Worm (Caenorhabditis elegans) whole organism, L2 larva: ENCODE data around the gene anat-1.

Experiments used
- C34F6.9 ChIP-seq: fragments of 150-350 bp; optimal IDR thresholded peaks from 2 replicates; lab custom pipeline; 2014; ENCODE audit warnings: missing biosample characterization, missing genetic modification characterization
- F13H6.1 ChIP-seq: sonication (generic microtip); optimal IDR thresholded peaks from 2 replicates; lab custom pipeline; 2016; ENCODE audit warnings: missing genetic modification characterization, missing compliant biosample characterization
- R02D3.7 ChIP-seq: fragments of 150-350 bp; optimal IDR thresholded peaks from 2 replicates; lab custom pipeline; 2014; ENCODE audit warnings: missing biosample characterization, missing genetic modification characterization
- Y55F3AM.14 ChIP-seq: fragments of 200-800 bp; sonication (Bioruptor generic); optimal IDR thresholded peaks from 2 replicates; lab custom pipeline; 2018; ENCODE audit warnings: mild to moderate bottlenecking, missing genetic modification characterization, missing compliant biosample characterization
- ZK546.5 ChIP-seq: sonication (generic microtip); optimal IDR thresholded peaks from 2 replicates; lab custom pipeline; 2017; ENCODE audit warnings: missing biosample characterization, missing genetic modification characterization
- aly-2 ChIP-seq: fragments of 150-350 bp; optimal IDR thresholded peaks from 2 replicates; lab custom pipeline; 2014; ENCODE audit warnings: missing biosample characterization, missing genetic modification characterization
- ama-1 ChIP-seq: fragments of 150-350 bp; optimal IDR thresholded peaks from 2 replicates; lab custom pipeline; 2018; ENCODE audit warnings: inconsistent platforms
- blmp-1 ChIP-seq: sonication (generic microtip); optimal IDR thresholded peaks from 2 replicates; lab custom pipeline; 2017; ENCODE audit warnings: missing genetic modification characterization, mild to moderate bottlenecking, missing compliant biosample characterization, antibody characterized with exemption, moderate library complexity; ENCODE audit not compliant: insufficient read depth
- ceh-16 ChIP-seq: fragments of 150-350 bp; optimal IDR thresholded peaks from 2 replicates; lab custom pipeline; 2014; ENCODE audit warnings: missing biosample characterization, missing genetic modification characterization
- ceh-82 ChIP-seq: fragments of 150-350 bp; optimal IDR thresholded peaks from 2 replicates; lab custom pipeline; 2014; ENCODE audit warnings: missing biosample characterization, missing genetic modification characterization
- crh-2 ChIP-seq: sonication (generic microtip); optimal IDR thresholded peaks from 2 replicates; lab custom pipeline; 2017; ENCODE audit warnings: missing biosample characterization, missing genetic modification characterization
- egl-27 ChIP-seq: sonication (generic microtip); optimal IDR thresholded peaks from 3 replicates; lab custom pipeline; 2017; ENCODE audit warnings: missing biosample characterization, missing genetic modification reagents, missing genetic modification characterization
- elt-1 ChIP-seq: fragments of 150-350 bp; optimal IDR thresholded peaks from 2 replicates; lab custom pipeline; 2014; ENCODE audit warnings: missing biosample characterization, missing genetic modification characterization
- elt-3 ChIP-seq: sonication (generic microtip); optimal IDR thresholded peaks from 2 replicates; lab custom pipeline; 2017; ENCODE audit warnings: missing biosample characterization, missing genetic modification characterization
- fos-1 ChIP-seq: fragments of 150-350 bp; optimal IDR thresholded peaks from 2 replicates; lab custom pipeline; 2014; ENCODE audit warnings: missing biosample characterization, missing genetic modification characterization
- gmeb-1 ChIP-seq: fragments of 150-350 bp; optimal IDR thresholded peaks from 2 replicates; lab custom pipeline; 2014; ENCODE audit warnings: missing biosample characterization, missing genetic modification characterization
- lin-11 ChIP-seq: fragments of 150-350 bp; sonication (generic microtip); optimal IDR thresholded peaks from 2 replicates; lab custom pipeline; 2014; ENCODE audit warnings: missing biosample characterization, missing genetic modification characterization, inconsistent platforms, mixed read lengths
- lin-13 ChIP-seq: fragments of 150-350 bp; optimal IDR thresholded peaks from 2 replicates; lab custom pipeline; 2014; ENCODE audit warnings: missing biosample characterization, missing genetic modification reagents, missing genetic modification characterization
- lin-39 ChIP-seq: fragments of 150-350 bp; optimal IDR thresholded peaks from 2 replicates; lab custom pipeline; 2014; ENCODE audit warnings: missing biosample characterization, missing genetic modification reagents, missing genetic modification characterization
- lsy-2 ChIP-seq, 2 experiments: fragments of 150-350 bp in 1 of 2; sonication (generic microtip) in 1 of 2; optimal IDR thresholded peaks; 2 replicates each; lab custom pipeline; 2014 to 2017; ENCODE audit warnings: missing biosample characterization in 2 of 2, missing genetic modification characterization in 2 of 2
- mab-5 ChIP-seq: fragments of 150-350 bp; optimal IDR thresholded peaks from 2 replicates; lab custom pipeline; 2014; ENCODE audit warnings: missing biosample characterization, missing genetic modification characterization
- mbf-1 ChIP-seq: sonication (generic microtip); optimal IDR thresholded peaks from 2 replicates; lab custom pipeline; 2017; ENCODE audit warnings: missing biosample characterization, missing genetic modification characterization
- mdl-1 ChIP-seq, 2 experiments: fragments of 150-350 bp in 1 of 2; sonication (generic microtip) in 1 of 2; optimal IDR thresholded peaks; 2 replicates each; lab custom pipeline; 2017; ENCODE audit warnings: missing biosample characterization in 2 of 2, missing genetic modification characterization in 2 of 2
- nhr-10 ChIP-seq: sonication (generic microtip); optimal IDR thresholded peaks from 2 replicates; lab custom pipeline; 2017; ENCODE audit warnings: missing biosample characterization, missing genetic modification characterization
- nhr-11 ChIP-seq: fragments of 150-350 bp; optimal IDR thresholded peaks from 2 replicates; lab custom pipeline; 2014; ENCODE audit warnings: missing biosample characterization, missing genetic modification characterization
- nhr-129 ChIP-seq: fragments of 150-350 bp; optimal IDR thresholded peaks from 2 replicates; lab custom pipeline; 2014; ENCODE audit warnings: missing biosample characterization, missing genetic modification characterization
- nhr-21 ChIP-seq: fragments of 150-350 bp; optimal IDR thresholded peaks from 2 replicates; lab custom pipeline; 2014; ENCODE audit warnings: missing biosample characterization, missing genetic modification characterization
- nhr-23 ChIP-seq: fragments of 150-350 bp; optimal IDR thresholded peaks from 2 replicates; lab custom pipeline; 2014; ENCODE audit warnings: missing biosample characterization, missing genetic modification reagents, missing genetic modification characterization
- nhr-237 ChIP-seq: fragments of 150-350 bp; optimal IDR thresholded peaks from 2 replicates; lab custom pipeline; 2014; ENCODE audit warnings: missing biosample characterization, missing genetic modification characterization
- nhr-25 ChIP-seq: fragments of 150-350 bp; sonication (generic microtip); optimal IDR thresholded peaks from 3 replicates; lab custom pipeline; 2014; ENCODE audit warnings: missing biosample characterization, missing genetic modification characterization
- nhr-6 ChIP-seq: fragments of 150-350 bp; optimal IDR thresholded peaks from 2 replicates; lab custom pipeline; 2014; ENCODE audit warnings: missing biosample characterization, missing genetic modification characterization
- nhr-77 ChIP-seq: fragments of 150-350 bp; optimal IDR thresholded peaks from 2 replicates; lab custom pipeline; 2014; ENCODE audit warnings: missing biosample characterization, missing genetic modification characterization
- peb-1 ChIP-seq: fragments of 150-350 bp; optimal IDR thresholded peaks from 2 replicates; lab custom pipeline; 2014; ENCODE audit warnings: missing biosample characterization, missing genetic modification characterization
- sem-4 ChIP-seq: fragments of 150-350 bp; optimal IDR thresholded peaks from 2 replicates; lab custom pipeline; 2014; ENCODE audit warnings: missing biosample characterization, missing genetic modification reagents, missing genetic modification characterization
- skn-1 ChIP-seq: sonication (generic microtip); optimal IDR thresholded peaks from 2 replicates; lab custom pipeline; 2017; ENCODE audit warnings: missing biosample characterization, missing genetic modification characterization
- sma-3 ChIP-seq: sonication (generic microtip); optimal IDR thresholded peaks from 2 replicates; lab custom pipeline; 2016; ENCODE audit warnings: missing genetic modification reagents, missing genetic modification characterization, missing compliant biosample characterization
- sma-9 ChIP-seq, 2 experiments: fragments of 150-350 bp in 1 of 2; sonication (generic microtip) in 1 of 2; optimal IDR thresholded peaks; 2 replicates each; lab custom pipeline; 2014 to 2016; ENCODE audit warnings: missing genetic modification characterization in 2 of 2, mild to moderate bottlenecking in 1 of 2, missing biosample characterization in 1 of 2, missing compliant biosample characterization in 1 of 2, missing genetic modification reagents in 1 of 2, moderate library complexity in 1 of 2
- snpc-4 ChIP-seq: fragments of 150-350 bp; optimal IDR thresholded peaks from 2 replicates; lab custom pipeline; 2014; ENCODE audit warnings: missing biosample characterization, missing genetic modification characterization
- unc-39 ChIP-seq: fragments of 150-350 bp; optimal IDR thresholded peaks from 2 replicates; lab custom pipeline; 2014; ENCODE audit warnings: missing biosample characterization, missing genetic modification characterization
- unc-55 ChIP-seq: fragments of 150-350 bp; sonication (generic microtip); optimal IDR thresholded peaks from 3 replicates; lab custom pipeline; 2014; ENCODE audit warnings: missing biosample characterization, missing genetic modification reagents, missing genetic modification characterization
- unc-62 ChIP-seq: fragments of 150-350 bp; optimal IDR thresholded peaks from 2 replicates; lab custom pipeline; 2014; ENCODE audit warnings: missing biosample characterization, missing genetic modification reagents, missing genetic modification characterization
- zag-1 ChIP-seq: fragments of 150-350 bp; optimal IDR thresholded peaks from 2 replicates; lab custom pipeline; 2014; ENCODE audit warnings: missing biosample characterization, missing genetic modification characterization
- ztf-1 ChIP-seq: fragments of 200-800 bp; sonication (Bioruptor generic); conservative IDR thresholded peaks from 2 replicates; pipeline ENCODE4 v1.3.6; 2022; ENCODE audit warnings: missing genetic modification characterization, missing compliant biosample characterization
- ztf-11 ChIP-seq: sonication (generic microtip); optimal IDR thresholded peaks from 2 replicates; lab custom pipeline; 2017; ENCODE audit warnings: missing biosample characterization, missing genetic modification characterization
- ztf-4 ChIP-seq: fragments of 150-350 bp; optimal IDR thresholded peaks from 2 replicates; lab custom pipeline; 2014; ENCODE audit warnings: missing biosample characterization, missing genetic modification characterization

The anat-1 gene

DNA sequence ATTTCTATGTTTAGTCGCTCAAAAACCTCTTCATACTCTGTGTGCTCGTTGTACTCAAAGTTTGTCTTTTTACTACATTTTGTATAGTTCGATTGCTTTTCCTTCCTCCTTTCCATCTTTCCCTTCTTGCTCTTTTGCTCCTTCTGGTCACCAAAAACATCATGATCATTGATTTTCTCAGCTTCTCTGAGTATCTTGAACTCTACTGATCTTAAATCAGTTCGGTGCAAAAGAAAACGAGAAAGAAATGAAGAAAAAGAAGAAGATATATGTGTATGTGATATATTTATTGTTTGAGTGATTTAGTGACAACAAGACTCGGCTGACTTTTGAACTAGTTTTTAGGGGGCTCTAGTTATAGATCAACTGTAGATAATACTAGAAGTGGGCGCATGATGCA is 20.5 kb upstream of the anat-1 start:
- TF ChIP-seq snpc-4 (tag; lab: Kevin White, UChicago) (no peak), F13H6.1 (peak; percentile 37), elt-1 (tag; lab: Kevin White, UChicago) (no peak), fos-1 (tag; lab: Kevin White, UChicago) (no peak), C34F6.9 (peak; percentile 19), elt-3 (tag; lab: Kevin White, UChicago) (no peak), lin-11 (tag; lab: Kevin White, UChicago) (no peak), unc-62 (no peak), lsy-2 (tag; optimal IDR thresholded peaks at IDR 0.05; lab: Kevin White, UChicago) (peak in 1 of 2 experiments; percentile 18), sma-9 (GFP tag; optimal IDR thresholded peaks at IDR 0.05; lab: Kevin White, UChicago) (peak; percentile 76), sma-9 (tag; optimal IDR thresholded peaks at IDR 0.05; lab: Kevin White, UChicago) (no peak)

DNA sequence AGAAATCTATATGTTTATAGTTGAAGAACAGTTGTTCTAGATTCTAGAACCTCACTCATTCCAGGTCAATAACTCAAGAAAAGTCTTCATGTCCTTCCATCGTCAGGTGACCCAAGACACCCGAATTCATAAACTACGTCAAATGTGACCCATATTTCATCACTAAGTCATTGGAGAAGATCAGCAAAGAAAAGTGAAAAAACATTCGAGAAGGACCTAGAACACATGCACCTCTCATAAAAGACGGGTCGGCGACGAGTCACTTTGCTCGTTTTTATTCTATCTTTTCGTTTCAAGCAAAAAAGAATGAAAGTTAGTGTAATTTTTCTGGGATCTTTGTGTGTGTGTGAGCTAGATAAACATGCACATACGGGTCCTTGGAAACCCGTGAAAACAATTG is 19.4 kb upstream of the anat-1 start:
- TF ChIP-seq skn-1 (tag; lab: Kevin White, UChicago) (no peak), nhr-77 (tag; lab: Kevin White, UChicago) (no peak), C34F6.9 (peak; percentile 41), lsy-2 (tag; optimal IDR thresholded peaks at IDR 0.05; lab: Kevin White, UChicago) (peak in 1 of 2 experiments; percentile 63), mab-5 (tag; lab: Kevin White, UChicago) (peak; percentile 66), crh-2 (tag; lab: Kevin White, UChicago) (peak; percentile 25), ztf-4 (tag; lab: Kevin White, UChicago) (peak; percentile 68), F13H6.1 (peak; percentile 74), peb-1 (tag; lab: Kevin White, UChicago) (no peak), sem-4 (tag; lab: Kevin White, UChicago) (peak; percentile 57), nhr-6 (peak; percentile 57), nhr-129 (tag; lab: Kevin White, UChicago) (peak; percentile 74), blmp-1 (tag; lab: Kevin White, UChicago) (no peak), sma-9 (GFP tag; optimal IDR thresholded peaks at IDR 0.05; lab: Kevin White, UChicago) (peak; percentile 81), sma-9 (tag; optimal IDR thresholded peaks at IDR 0.05; lab: Kevin White, UChicago) (no peak)

DNA sequence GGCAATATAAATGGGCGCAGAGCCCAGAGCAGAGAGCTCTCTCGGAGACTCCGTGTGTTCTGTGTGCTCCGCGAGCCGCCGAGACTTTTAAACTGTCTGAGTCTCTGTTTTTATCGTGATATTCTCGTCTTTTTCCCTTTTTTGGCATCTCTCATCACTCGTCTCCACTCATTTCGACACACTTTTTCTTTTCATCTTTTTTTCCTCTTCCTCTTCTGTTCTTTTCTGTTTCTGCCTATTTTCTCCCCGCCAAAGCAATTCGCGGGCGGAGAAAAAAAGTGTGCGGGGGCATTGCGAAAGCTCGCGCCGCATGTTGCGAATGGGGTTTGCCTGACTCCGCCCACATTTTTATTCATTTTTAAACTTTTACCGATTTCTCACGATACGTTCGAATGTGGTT is 14.3 kb upstream of the anat-1 start:
- TF ChIP-seq sem-4 (tag; lab: Kevin White, UChicago) (peak; percentile 77), mab-5 (tag; lab: Kevin White, UChicago) (peak; percentile 88), nhr-10 (peak; percentile 14), elt-3 (tag; lab: Kevin White, UChicago) (no peak), unc-55 (GFP tag; lab: Kevin White, UChicago) (peak; percentile 93), elt-1 (tag; lab: Kevin White, UChicago) (no peak), ztf-11 (tag; lab: Kevin White, UChicago) (peak; percentile 65), ZK546.5 (tag; lab: Kevin White, UChicago) (peak; percentile 22), nhr-129 (tag; lab: Kevin White, UChicago) (peak; percentile 82), fos-1 (tag; lab: Kevin White, UChicago) (peak; percentile 77), sma-3 (GFP tag; lab: Kevin White, UChicago) (peak; percentile 83), unc-62 (no peak), C34F6.9 (peak; percentile 94), skn-1 (tag; lab: Kevin White, UChicago) (peak; percentile 82), egl-27 (tag; lab: Kevin White, UChicago) (peak; percentile 81), sma-9 (GFP tag; optimal IDR thresholded peaks at IDR 0.05; lab: Kevin White, UChicago) (peak; percentile 82), sma-9 (tag; optimal IDR thresholded peaks at IDR 0.05; lab: Kevin White, UChicago) (no peak), nhr-237 (peak; percentile 56), lin-13 (peak; percentile 89), zag-1 (tag; lab: Kevin White, UChicago) (peak; percentile 69), ztf-1 (no peak), nhr-6 (peak; percentile 49), F13H6.1 (peak; percentile 89), blmp-1 (tag; lab: Kevin White, UChicago) (peak; percentile 31), ceh-82 (tag; lab: Kevin White, UChicago) (peak; percentile 21), nhr-25 (tag; lab: Kevin White, UChicago) (peak; percentile 83), lin-39 (tag; lab: Kevin White, UChicago) (no peak), peb-1 (tag; lab: Kevin White, UChicago) (no peak), aly-2 (tag; lab: Kevin White, UChicago) (no peak), lin-11 (tag; lab: Kevin White, UChicago) (peak; percentile 93), ama-1 (lab: Kevin White, UChicago) (no peak), ztf-4 (tag; lab: Kevin White, UChicago) (peak; percentile 77), lsy-2 (tag; optimal IDR thresholded peaks at IDR 0.05; lab: Kevin White, UChicago) (peak; percentile 64 to 84), nhr-77 (tag; lab: Kevin White, UChicago) (no peak), snpc-4 (tag; lab: Kevin White, UChicago) (peak; percentile 28), nhr-21 (peak; percentile 77), nhr-23 (tag; lab: Kevin White, UChicago) (no peak), nhr-11 (tag; lab: Kevin White, UChicago) (no peak), mdl-1 (tag; optimal IDR thresholded peaks at IDR 0.05; lab: Kevin White, UChicago) (peak in 1 of 2 experiments; percentile 15), unc-39 (no peak), ceh-16 (tag; lab: Kevin White, UChicago) (peak; percentile 30), Y55F3AM.14 (GFP tag; lab: Kevin White, UChicago) (peak; percentile 59), mbf-1 (tag; lab: Kevin White, UChicago) (no peak), crh-2 (tag; lab: Kevin White, UChicago) (peak; percentile 91), gmeb-1 (tag; lab: Kevin White, UChicago) (peak; percentile 88), R02D3.7 (tag; lab: Kevin White, UChicago) (no peak)
